Fruit fly (Drosophila melanogaster): ENCODE results near the gene Fad2.

DNA sequence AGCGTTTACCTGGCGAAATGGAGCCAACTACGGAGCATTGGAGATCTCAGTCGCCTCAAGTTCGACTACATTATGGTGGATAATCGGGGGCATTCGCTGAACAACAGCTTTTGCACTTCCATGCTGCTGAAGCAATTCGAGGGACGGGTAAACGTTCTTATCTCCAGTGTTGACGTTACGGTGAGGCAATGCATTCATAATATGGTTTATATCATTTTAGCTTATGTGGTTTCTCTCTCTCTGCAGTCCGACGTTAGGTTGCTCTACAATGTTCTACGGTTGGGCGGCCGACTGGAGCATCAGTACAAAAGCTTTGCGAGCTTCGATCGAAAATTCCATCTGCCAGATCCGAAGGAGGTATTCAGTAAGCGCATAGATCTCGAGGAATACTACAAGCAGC lies 42.5 kb downstream of the Fad2 start:
- no peak for TF ChIP-seq br (GFP tag; optimal IDR thresholded peaks at IDR 0.05)
- TF ChIP-seq HLH106 (tag; optimal IDR thresholded peaks at IDR 0.05) = no peak
- no peak for TF ChIP-seq CrebA (GFP tag; optimal IDR thresholded peaks at IDR 0.05; ENCODE audit: borderline replicate concordance)
- no peak for TF ChIP-seq rgr (GFP tag; optimal IDR thresholded peaks at IDR 0.05)
- TF ChIP-seq h (GFP tag; optimal IDR thresholded peaks at IDR 0.05) = no peak
- no peak for TF ChIP-seq pan (optimal IDR thresholded peaks at IDR 0.05)
- TF ChIP-seq Myc (optimal IDR thresholded peaks at IDR 0.05) = no peak
- no peak for TF ChIP-seq Rel (GFP tag; optimal IDR thresholded peaks at IDR 0.05)
- TF ChIP-seq Rel (tag; optimal IDR thresholded peaks at IDR 0.05) = peak; percentile 34

All from whole organism, wandering third instar larva.